Fruit fly (Drosophila melanogaster): ENCODE results near the gene mld.

Gene mld

dm6 chr3R:24626003-24626486 lies 40.6 kb downstream of the mld start (continued):
- TF ChIP-seq dsx (GFP tag; optimal IDR thresholded peaks at IDR 0.05; ENCODE audit: poor library complexity, severe bottlenecking): no peak
- TF ChIP-seq CG6276 (GFP tag; optimal IDR thresholded peaks at IDR 0.05): peak; percentile 23
- peak; percentile 21 for TF ChIP-seq CG34406 (GFP tag; optimal IDR thresholded peaks at IDR 0.05)
- peak; percentile 30 for TF ChIP-seq Lpt (GFP tag; optimal IDR thresholded peaks at IDR 0.05)
- TF ChIP-seq CG11294 (GFP tag; IDR thresholded peaks at IDR 0.05): no peak
- peak; percentile 46 for TF ChIP-seq CG31627 (GFP tag; optimal IDR thresholded peaks at IDR 0.05)
- no peak for TF ChIP-seq Gug (GFP tag; IDR thresholded peaks at IDR 0.05)
- no peak for TF ChIP-seq Blimp-1 (GFP tag; optimal IDR thresholded peaks at IDR 0.05)
- TF ChIP-seq esn (GFP tag; optimal IDR thresholded peaks at IDR 0.05): peak; percentile 55
- no peak for TF ChIP-seq fkh (GFP tag; optimal IDR thresholded peaks at IDR 0.05)
- no peak for TF ChIP-seq CG9139 (GFP tag; optimal IDR thresholded peaks at IDR 0.05)
- no peak for TF ChIP-seq Hr4 (GFP tag; optimal IDR thresholded peaks at IDR 0.05)
- peak; percentile 12 for TF ChIP-seq Sox15 (GFP tag; optimal IDR thresholded peaks at IDR 0.05)
- peak; percentile 59 for TF ChIP-seq Eip93F (GFP tag; optimal IDR thresholded peaks at IDR 0.05)
- TF ChIP-seq vri (GFP tag; optimal IDR thresholded peaks at IDR 0.05): no peak
- TF ChIP-seq CG11762 (GFP tag; optimal IDR thresholded peaks at IDR 0.05; ENCODE audit: insufficient read depth): no peak
- TF ChIP-seq Smox (GFP tag; optimal IDR thresholded peaks at IDR 0.05): no peak
- peak; percentile 41 for TF ChIP-seq CG7368 (GFP tag; optimal IDR thresholded peaks at IDR 0.05)
- peak; percentile 2 for TF ChIP-seq CG3919 (GFP tag; optimal IDR thresholded peaks at IDR 0.05)
- TF ChIP-seq CG4318 (GFP tag; optimal IDR thresholded peaks at IDR 0.05): no peak
- peak; percentile 30 for TF ChIP-seq Hr39 (GFP tag; optimal IDR thresholded peaks at IDR 0.05)
- TF ChIP-seq CG32006 (GFP tag; optimal IDR thresholded peaks at IDR 0.05): peak; percentile 73
- no peak for TF ChIP-seq CG6808 (GFP tag; optimal IDR thresholded peaks at IDR 0.05)
- peak; percentile 24 for TF ChIP-seq topi (GFP tag; optimal IDR thresholded peaks at IDR 0.05)
- TF ChIP-seq CG16779 (tag; optimal IDR thresholded peaks at IDR 0.05): no peak
- peak; percentile 87 for TF ChIP-seq Eip78C (GFP tag)
- TF ChIP-seq Sox14 (GFP tag; optimal IDR thresholded peaks at IDR 0.05): peak; percentile 36
- peak; percentile 0 for TF ChIP-seq cyc (GFP tag; optimal IDR thresholded peaks at IDR 0.05)
- no peak for TF ChIP-seq eg (GFP tag; IDR thresholded peaks at IDR 0.05)
- peak; percentile 65 for TF ChIP-seq net (GFP tag; optimal IDR thresholded peaks at IDR 0.05)
- peak; percentile 20 for TF ChIP-seq achi (GFP tag; optimal IDR thresholded peaks at IDR 0.05)
- TF ChIP-seq CG6163 (GFP tag; IDR thresholded peaks at IDR 0.05): peak; percentile 58; the same call in 1 of the 3 replicates
- TF ChIP-seq Ets96B (tag; optimal IDR thresholded peaks at IDR 0.05): no peak
- no peak for TF ChIP-seq CG6792 (GFP tag; optimal IDR thresholded peaks at IDR 0.05)

- TF ChIP-seq vri (GFP tag; optimal IDR thresholded peaks at IDR 0.05) (peak; percentile 43), CG6276 (GFP tag; optimal IDR thresholded peaks at IDR 0.05) (peak; percentile 15), eg (GFP tag; IDR thresholded peaks at IDR 0.05) (peak; percentile 24; the same call in 1 of the 3 replicates), CG9139 (GFP tag; optimal IDR thresholded peaks at IDR 0.05) (no peak), svp (GFP tag) (no peak), Blimp-1 (GFP tag; optimal IDR thresholded peaks at IDR 0.05) (no peak), CG34406 (GFP tag; optimal IDR thresholded peaks at IDR 0.05) (no peak), pdm3 (GFP tag; optimal IDR thresholded peaks at IDR 0.05) (no peak), CG8632 (GFP tag; optimal IDR thresholded peaks at IDR 0.05) (no peak), Lpt (GFP tag; optimal IDR thresholded peaks at IDR 0.05) (no peak)
These were observed 41.2 kb downstream of the mld start for dm6 chr3R:24626667-24627066.

dm6 chr3R:24629877-24630808 lies 44.7 kb downstream of the mld start, which contains the start of gene Wsck:
Gene Wsck, minus strand, starts transcription at chr3R:24630075.
- TF ChIP-seq CG6163 (GFP tag; IDR thresholded peaks at IDR 0.05) (peak; percentile 55; the same call in 1 of the 3 replicates), CG8119 (GFP tag; IDR thresholded peaks at IDR 0.05) (peak; percentile 21; the same call in 1 of the 3 replicates), Sox14 (GFP tag; optimal IDR thresholded peaks at IDR 0.05) (peak; percentile 96), Lpt (GFP tag; optimal IDR thresholded peaks at IDR 0.05) (peak; percentile 53), eg (GFP tag; IDR thresholded peaks at IDR 0.05) (peak; percentile 37; the same call in 1 of the 3 replicates), Ets96B (tag; optimal IDR thresholded peaks at IDR 0.05) (no peak), Eip78C (GFP tag) (peak; percentile 71), Blimp-1 (GFP tag; optimal IDR thresholded peaks at IDR 0.05) (no peak), CG15336 (GFP tag; IDR thresholded peaks at IDR 0.05) (no peak), fkh (GFP tag; optimal IDR thresholded peaks at IDR 0.05) (peak; percentile 98), esn (GFP tag; optimal IDR thresholded peaks at IDR 0.05) (peak; percentile 39), net (GFP tag; optimal IDR thresholded peaks at IDR 0.05) (peak; percentile 24), OdsH (GFP tag; optimal IDR thresholded peaks at IDR 0.05) (no peak), CG1621 (tag; optimal IDR thresholded peaks at IDR 0.05) (peak; percentile 67)

All from whole organism, prepupa.